Worm (Caenorhabditis elegans): ENCODE measurements around the gene abf-3.
A peak's percentile ranks its signal among the peaks of the same experiment; 100 is the strongest.

The abf-3 gene

ce11 chrV:15781086-15781485, 36.6 kb downstream of the abf-3 start, which contains the start of gene T26E4.2:
Gene T26E4.2 (plus strand): TSS chrV:15781386.
- TF ChIP-seq ceh-44 (GFP tag; IDR thresholded peaks at IDR 0.05) = no peak
- TF ChIP-seq aly-2 (tag; optimal IDR thresholded peaks at IDR 0.05) = no peak
- no peak for TF ChIP-seq zip-2 (tag; optimal IDR thresholded peaks at IDR 0.05)
- TF ChIP-seq nhr-41 (GFP tag; IDR thresholded peaks at IDR 0.05) = no peak
- no peak for TF ChIP-seq ceh-20 (GFP tag; IDR thresholded peaks at IDR 0.05)
- no peak for TF ChIP-seq dmd-9 (GFP tag; IDR thresholded peaks at IDR 0.05)
- no peak for TF ChIP-seq lin-39 (tag; optimal IDR thresholded peaks at IDR 0.05)
- TF ChIP-seq ces-1 (GFP tag; optimal IDR thresholded peaks at IDR 0.05) = no peak
- no peak for TF ChIP-seq ztf-11 (tag; optimal IDR thresholded peaks at IDR 0.05)
- no peak for TF ChIP-seq lin-38 (GFP tag; IDR thresholded peaks at IDR 0.05)
- no peak for TF ChIP-seq nhr-42 (GFP tag; IDR thresholded peaks at IDR 0.05)
- no peak for TF ChIP-seq snpc-4 (tag; optimal IDR thresholded peaks at IDR 0.05)
- no peak for TF ChIP-seq gei-8 (GFP tag; optimal IDR thresholded peaks at IDR 0.05)
- no peak for TF ChIP-seq snpc-1.2 (GFP tag; IDR thresholded peaks at IDR 0.05)
- no peak for TF ChIP-seq dve-1 (tag; optimal IDR thresholded peaks at IDR 0.05; ENCODE audit: insufficient read depth)
- no peak for TF ChIP-seq lin-15B (tag; optimal IDR thresholded peaks at IDR 0.05)

ce11 chrV:15779128-15779729, 38.4 kb downstream of the abf-3 start, which contains the start of the genes nhr-285 and irld-52:
Gene nhr-285 (minus strand): TSS chrV:15779228.
Gene irld-52 (plus strand): TSS chrV:15779679.
- TF ChIP-seq php-3 (GFP tag; IDR thresholded peaks at IDR 0.05) (no peak), egl-43 (GFP tag; IDR thresholded peaks at IDR 0.05) (no peak), nhr-10 (tag; optimal IDR thresholded peaks at IDR 0.05) (no peak), spr-3 (GFP tag; optimal IDR thresholded peaks at IDR 0.05) (no peak), arid-1 (GFP tag; conservative IDR thresholded peaks at IDR 0.05) (no peak), Y105C5A.15 (GFP tag; IDR thresholded peaks at IDR 0.05) (no peak), nhr-102 (tag; optimal IDR thresholded peaks at IDR 0.05) (no peak), ama-1 (optimal IDR thresholded peaks at IDR 0.05) (no peak), nhr-76 (tag; optimal IDR thresholded peaks at IDR 0.05) (no peak), snpc-1.2 (GFP tag; IDR thresholded peaks at IDR 0.05) (no peak), lsy-2 (tag; optimal IDR thresholded peaks at IDR 0.05) (no peak), F44E2.7 (GFP tag; IDR thresholded peaks at IDR 0.05) (no peak), ztf-11 (tag; optimal IDR thresholded peaks at IDR 0.05) (no peak), daf-8 (GFP tag; IDR thresholded peaks at IDR 0.05) (no peak), hmg-1.1 (GFP tag; IDR thresholded peaks at IDR 0.05) (no peak), unc-130 (GFP tag; optimal IDR thresholded peaks at IDR 0.05) (no peak), lin-39 (tag; optimal IDR thresholded peaks at IDR 0.05) (no peak), zag-1 (tag; optimal IDR thresholded peaks at IDR 0.05) (no peak)

ce11 chrV:15776651-15777050, 41.0 kb downstream of the abf-3 start, which contains the start of gene nhr-283:
Gene nhr-283 (minus strand): TSS chrV:15776751.
- TF ChIP-seq ceh-28 (tag; optimal IDR thresholded peaks at IDR 0.05) (no peak), unc-62 (GFP tag; optimal IDR thresholded peaks at IDR 0.05 in 1 of 2) (peak in 1 of 2 experiments; percentile 55), unc-62 (tag; optimal IDR thresholded peaks at IDR 0.05) (no peak)

ce11 chrV:15773941-15774340, 43.7 kb downstream of the abf-3 start:
- no peak for TF ChIP-seq hlh-11 (tag; optimal IDR thresholded peaks at IDR 0.05)
- no peak for TF ChIP-seq nhr-77 (tag; optimal IDR thresholded peaks at IDR 0.05)
- no peak for TF ChIP-seq lim-7 (GFP tag; IDR thresholded peaks at IDR 0.05)
- no peak for TF ChIP-seq zag-1 (tag; optimal IDR thresholded peaks at IDR 0.05)
- peak; percentile 16 to 53 for TF ChIP-seq mdl-1 (tag; optimal IDR thresholded peaks at IDR 0.05)
- no peak for TF ChIP-seq nhr-76 (tag; optimal IDR thresholded peaks at IDR 0.05)
- no peak for TF ChIP-seq daf-16 (GFP tag; optimal IDR thresholded peaks at IDR 0.05)
- peak; percentile 55 for TF ChIP-seq daf-16 (tag; optimal IDR thresholded peaks at IDR 0.05)
- no peak for TF ChIP-seq snpc-4 (tag; optimal IDR thresholded peaks at IDR 0.05)
- TF ChIP-seq mxl-3 (GFP tag; optimal IDR thresholded peaks at IDR 0.05) = peak; percentile 80
- no peak for TF ChIP-seq ctbp-1 (GFP tag; IDR thresholded peaks at IDR 0.05)
- no peak for TF ChIP-seq F49E8.2 (tag; optimal IDR thresholded peaks at IDR 0.05; ENCODE audit: borderline replicate concordance)
- peak; percentile 21 for TF ChIP-seq nhr-28 (tag; optimal IDR thresholded peaks at IDR 0.05)
- TF ChIP-seq dmd-6 (GFP tag; IDR thresholded peaks at IDR 0.05) = peak; percentile 46; the same call in 1 of the 2 replicates
- no peak for TF ChIP-seq dmd-8 (GFP tag; IDR thresholded peaks at IDR 0.05)
- no peak for TF ChIP-seq nhr-102 (tag; optimal IDR thresholded peaks at IDR 0.05)
- TF ChIP-seq nhr-48 (tag; optimal IDR thresholded peaks at IDR 0.05) = no peak

Data from whole organism, L4 larva.